Worm (Caenorhabditis elegans): ENCODE data around the gene C07G1.7.

- TF ChIP-seq D2030.7 (GFP tag; IDR thresholded peaks at IDR 0.05), result no peak
- no peak for TF ChIP-seq ceh-91 (GFP tag; IDR thresholded peaks at IDR 0.05)
- TF ChIP-seq nhr-120 (GFP tag; IDR thresholded peaks at IDR 0.05), result no peak
- TF ChIP-seq hlh-12 (tag; optimal IDR thresholded peaks at IDR 0.05), result no peak
These were observed 12.8 kb downstream of the C07G1.7 start, which contains the start of gene wsp-1 for ce11 chrIV:8198851-8199250.
